Fruit fly (Drosophila melanogaster) whole organism, wandering third instar larva: ENCODE data around the gene CG42500.

Source experiments
- Abd-B ChIP-seq: fragments of >200 bp; optimal IDR thresholded peaks from 2 replicates; lab custom pipeline; 2017; ENCODE audit warnings: missing biosample characterization, missing genetic modification characterization
- CG9705 ChIP-seq: fragments of 200-800 bp; sonication (Bioruptor generic); optimal IDR thresholded peaks from 2 replicates; lab custom pipeline; 2018; ENCODE audit warnings: missing biosample characterization, mild to moderate bottlenecking, missing genetic modification characterization
- CrebA ChIP-seq: fragments of 200-800 bp; sonication (Bioruptor generic); optimal IDR thresholded peaks from 2 replicates; lab custom pipeline; 2016; ENCODE audit warnings: missing biosample characterization, mild to moderate bottlenecking, missing genetic modification characterization, borderline replicate concordance
- Dif ChIP-seq: fragments of 200-275, 200-300 bp; sonication (Bioruptor generic); optimal IDR thresholded peaks from 2 replicates; lab custom pipeline; 2018; ENCODE audit warnings: missing biosample characterization, missing genetic modification characterization; ENCODE audit not compliant: partially characterized antibody
- Jra ChIP-seq: sonication (Bioruptor generic); optimal IDR thresholded peaks from 2 replicates; lab custom pipeline; 2016; ENCODE audit warnings: missing biosample characterization, missing genetic modification characterization
- Mio ChIP-seq: sonication (Bioruptor generic); optimal IDR thresholded peaks from 2 replicates; lab custom pipeline; 2016; ENCODE audit warnings: missing biosample characterization, missing genetic modification characterization
- N ChIP-seq: fragments of >200 bp; optimal IDR thresholded peaks from 2 replicates; lab custom pipeline; 2018; ENCODE audit warnings: missing biosample characterization, missing external identifiers, missing genetic modification characterization
- brk ChIP-seq: fragments of 200-800 bp; sonication (Bioruptor generic); optimal IDR thresholded peaks from 2 replicates; lab custom pipeline; 2016; ENCODE audit warnings: missing biosample characterization, mild to moderate bottlenecking, missing genetic modification characterization
- dl ChIP-seq, 2 experiments: fragments of 175-275, 200-275 bp in 1 of 2; fragments of 200-275 bp in 1 of 2; sonication (Bioruptor generic); optimal IDR thresholded peaks; lab custom pipeline; 2018; ENCODE audit warnings: mild to moderate bottlenecking in 2 of 2, missing biosample characterization in 2 of 2, missing genetic modification characterization in 2 of 2, moderate library complexity in 2 of 2; ENCODE audit not compliant: partially characterized antibody in 2 of 2, insufficient read depth in 1 of 2
- foxo ChIP-seq, 2 experiments: fragments of 200-800 bp; sonication (Bioruptor generic); optimal IDR thresholded peaks; 2 replicates in 1 of 2; 3 replicates in 1 of 2; lab custom pipeline; 2016 to 2017; ENCODE audit warnings: missing biosample characterization in 2 of 2, missing genetic modification characterization in 2 of 2
- lola ChIP-seq: fragments of >200 bp; optimal IDR thresholded peaks from 2 replicates; lab custom pipeline; 2017; ENCODE audit warnings: missing biosample characterization, missing genetic modification characterization
- rgr ChIP-seq: fragments of 200-800 bp; sonication (Bioruptor generic); optimal IDR thresholded peaks from 3 replicates; lab custom pipeline; 2016; ENCODE audit warnings: missing biosample characterization, mild to moderate bottlenecking, missing genetic modification characterization
- sage ChIP-seq: fragments of 200-800 bp; sonication (Bioruptor generic); optimal IDR thresholded peaks from 2 replicates; lab custom pipeline; 2016; ENCODE audit warnings: missing biosample characterization, mild to moderate bottlenecking, missing genetic modification characterization
- usp ChIP-seq: fragments of >200 bp; optimal IDR thresholded peaks from 2 replicates; lab custom pipeline; 2017; ENCODE audit warnings: missing biosample characterization, missing genetic modification characterization
- woc ChIP-seq: sonication (Bioruptor generic); optimal IDR thresholded peaks from 2 replicates; lab custom pipeline; 2016; ENCODE audit warnings: missing biosample characterization, mild to moderate bottlenecking, missing genetic modification characterization

Gene CG42500

DNA sequence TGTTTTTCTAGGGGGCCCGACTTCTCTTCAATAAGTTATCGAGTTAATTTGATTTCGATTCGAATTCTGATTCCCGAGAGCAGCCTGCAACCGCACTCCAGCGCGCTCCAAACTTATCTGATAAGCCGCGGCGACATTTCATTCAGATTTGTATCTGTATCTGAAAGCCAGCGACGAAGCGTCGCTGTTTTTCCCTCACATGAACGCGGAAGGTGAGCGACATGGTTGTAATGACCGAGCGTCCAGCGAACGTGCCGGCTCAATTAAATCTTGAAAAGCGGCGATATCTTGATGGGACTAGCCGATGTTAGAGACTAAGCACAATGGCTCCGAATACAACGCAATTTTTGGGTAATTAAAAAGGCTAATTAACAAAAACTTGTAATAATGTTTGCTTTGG, 49.4 kb downstream of the CG42500 start, which contains the start of gene PK1-R:
PK1-R (minus strand) TSS at position 101 of the 400 bp plus-strand sequence.
- TF ChIP-seq woc (GFP tag; lab: Kevin White, UChicago), result no peak
- no peak for TF ChIP-seq Abd-B (GFP tag; lab: Kevin White, UChicago)
- no peak for TF ChIP-seq Jra
- TF ChIP-seq Dif (GFP tag; lab: Kevin White, UChicago), result no peak
- TF ChIP-seq dl (GFP tag; optimal IDR thresholded peaks at IDR 0.05; lab: Kevin White, UChicago; ENCODE audit: insufficient read depth in 1 of 2, partially characterized antibody in 2 of 2), result no peak
- TF ChIP-seq rgr, result no peak
- TF ChIP-seq lola (GFP tag; lab: Kevin White, UChicago), result no peak
- no peak for TF ChIP-seq brk
- TF ChIP-seq foxo (GFP tag; optimal IDR thresholded peaks at IDR 0.05; lab: Kevin White, UChicago), result no peak
- TF ChIP-seq sage (GFP tag; lab: Kevin White, UChicago), result no peak
- TF ChIP-seq CG9705 (GFP tag; lab: Kevin White, UChicago), result no peak
- TF ChIP-seq CrebA (GFP tag; lab: Kevin White, UChicago), result no peak
- TF ChIP-seq Mio (GFP tag; lab: Kevin White, UChicago), result no peak
- TF ChIP-seq N (GFP tag; lab: Kevin White, UChicago), result no peak
- no peak for TF ChIP-seq usp (GFP tag; lab: Kevin White, UChicago)
